Worm (Caenorhabditis elegans) whole organism, L2 larva: Measurements from ENCODE around the gene D2023.1.
A peak's percentile ranks its signal among the peaks of the same experiment; 100 is the strongest.

ENCODE experiments used
- C34F6.9 ChIP-seq: fragments of 150-350 bp; optimal IDR thresholded peaks from 2 replicates; lab custom pipeline; 2014; ENCODE audit warnings: missing biosample characterization, missing genetic modification characterization
- F13H6.1 ChIP-seq: sonication (generic microtip); optimal IDR thresholded peaks from 2 replicates; lab custom pipeline; 2016; ENCODE audit warnings: missing genetic modification characterization, missing compliant biosample characterization
- Y55F3AM.14 ChIP-seq: fragments of 200-800 bp; sonication (Bioruptor generic); optimal IDR thresholded peaks from 2 replicates; lab custom pipeline; 2018; ENCODE audit warnings: mild to moderate bottlenecking, missing genetic modification characterization, missing compliant biosample characterization
- alr-1 ChIP-seq: fragments of 150-350 bp; optimal IDR thresholded peaks from 2 replicates; lab custom pipeline; 2014; ENCODE audit warnings: missing biosample characterization, missing genetic modification characterization
- aly-2 ChIP-seq: fragments of 150-350 bp; optimal IDR thresholded peaks from 2 replicates; lab custom pipeline; 2014; ENCODE audit warnings: missing biosample characterization, missing genetic modification characterization
- ama-1 ChIP-seq: fragments of 150-350 bp; optimal IDR thresholded peaks from 2 replicates; lab custom pipeline; 2018; ENCODE audit warnings: inconsistent platforms
- blmp-1 ChIP-seq: sonication (generic microtip); optimal IDR thresholded peaks from 2 replicates; lab custom pipeline; 2017; ENCODE audit warnings: missing genetic modification characterization, mild to moderate bottlenecking, missing compliant biosample characterization, antibody characterized with exemption, moderate library complexity; ENCODE audit not compliant: insufficient read depth
- ceh-16 ChIP-seq: fragments of 150-350 bp; optimal IDR thresholded peaks from 2 replicates; lab custom pipeline; 2014; ENCODE audit warnings: missing biosample characterization, missing genetic modification characterization
- ceh-82 ChIP-seq: fragments of 150-350 bp; optimal IDR thresholded peaks from 2 replicates; lab custom pipeline; 2014; ENCODE audit warnings: missing biosample characterization, missing genetic modification characterization
- crh-2 ChIP-seq: sonication (generic microtip); optimal IDR thresholded peaks from 2 replicates; lab custom pipeline; 2017; ENCODE audit warnings: missing biosample characterization, missing genetic modification characterization
- dmd-4 ChIP-seq: sonication (generic microtip); optimal IDR thresholded peaks from 2 replicates; lab custom pipeline; 2017; ENCODE audit warnings: missing biosample characterization, missing genetic modification characterization
- egl-27 ChIP-seq: sonication (generic microtip); optimal IDR thresholded peaks from 3 replicates; lab custom pipeline; 2017; ENCODE audit warnings: missing biosample characterization, missing genetic modification reagents, missing genetic modification characterization
- elt-1 ChIP-seq: fragments of 150-350 bp; optimal IDR thresholded peaks from 2 replicates; lab custom pipeline; 2014; ENCODE audit warnings: missing biosample characterization, missing genetic modification characterization
- fos-1 ChIP-seq: fragments of 150-350 bp; optimal IDR thresholded peaks from 2 replicates; lab custom pipeline; 2014; ENCODE audit warnings: missing biosample characterization, missing genetic modification characterization
- gmeb-1 ChIP-seq: fragments of 150-350 bp; optimal IDR thresholded peaks from 2 replicates; lab custom pipeline; 2014; ENCODE audit warnings: missing biosample characterization, missing genetic modification characterization
- lin-11 ChIP-seq: fragments of 150-350 bp; sonication (generic microtip); optimal IDR thresholded peaks from 2 replicates; lab custom pipeline; 2014; ENCODE audit warnings: missing biosample characterization, missing genetic modification characterization, inconsistent platforms, mixed read lengths
- lin-39 ChIP-seq: fragments of 150-350 bp; optimal IDR thresholded peaks from 2 replicates; lab custom pipeline; 2014; ENCODE audit warnings: missing biosample characterization, missing genetic modification reagents, missing genetic modification characterization
- lsy-2 ChIP-seq, 2 experiments: fragments of 150-350 bp in 1 of 2; sonication (generic microtip) in 1 of 2; optimal IDR thresholded peaks; 2 replicates each; lab custom pipeline; 2014 to 2017; ENCODE audit warnings: missing biosample characterization in 2 of 2, missing genetic modification characterization in 2 of 2
- mab-5 ChIP-seq: fragments of 150-350 bp; optimal IDR thresholded peaks from 2 replicates; lab custom pipeline; 2014; ENCODE audit warnings: missing biosample characterization, missing genetic modification characterization
- mbf-1 ChIP-seq: sonication (generic microtip); optimal IDR thresholded peaks from 2 replicates; lab custom pipeline; 2017; ENCODE audit warnings: missing biosample characterization, missing genetic modification characterization
- mdl-1 ChIP-seq, 2 experiments: fragments of 150-350 bp in 1 of 2; sonication (generic microtip) in 1 of 2; optimal IDR thresholded peaks; 2 replicates each; lab custom pipeline; 2017; ENCODE audit warnings: missing biosample characterization in 2 of 2, missing genetic modification characterization in 2 of 2
- nhr-11 ChIP-seq: fragments of 150-350 bp; optimal IDR thresholded peaks from 2 replicates; lab custom pipeline; 2014; ENCODE audit warnings: missing biosample characterization, missing genetic modification characterization
- nhr-12 ChIP-seq: fragments of 150-350 bp; optimal IDR thresholded peaks from 2 replicates; lab custom pipeline; 2014; ENCODE audit warnings: missing biosample characterization, missing genetic modification characterization
- nhr-129 ChIP-seq: fragments of 150-350 bp; optimal IDR thresholded peaks from 2 replicates; lab custom pipeline; 2014; ENCODE audit warnings: missing biosample characterization, missing genetic modification characterization
- nhr-21 ChIP-seq: fragments of 150-350 bp; optimal IDR thresholded peaks from 2 replicates; lab custom pipeline; 2014; ENCODE audit warnings: missing biosample characterization, missing genetic modification characterization
- nhr-23 ChIP-seq: fragments of 150-350 bp; optimal IDR thresholded peaks from 2 replicates; lab custom pipeline; 2014; ENCODE audit warnings: missing biosample characterization, missing genetic modification reagents, missing genetic modification characterization
- nhr-25 ChIP-seq: fragments of 150-350 bp; sonication (generic microtip); optimal IDR thresholded peaks from 3 replicates; lab custom pipeline; 2014; ENCODE audit warnings: missing biosample characterization, missing genetic modification characterization
- nhr-6 ChIP-seq: fragments of 150-350 bp; optimal IDR thresholded peaks from 2 replicates; lab custom pipeline; 2014; ENCODE audit warnings: missing biosample characterization, missing genetic modification characterization
- nhr-77 ChIP-seq: fragments of 150-350 bp; optimal IDR thresholded peaks from 2 replicates; lab custom pipeline; 2014; ENCODE audit warnings: missing biosample characterization, missing genetic modification characterization
- peb-1 ChIP-seq: fragments of 150-350 bp; optimal IDR thresholded peaks from 2 replicates; lab custom pipeline; 2014; ENCODE audit warnings: missing biosample characterization, missing genetic modification characterization
- sem-4 ChIP-seq: fragments of 150-350 bp; optimal IDR thresholded peaks from 2 replicates; lab custom pipeline; 2014; ENCODE audit warnings: missing biosample characterization, missing genetic modification reagents, missing genetic modification characterization
- skn-1 ChIP-seq: sonication (generic microtip); optimal IDR thresholded peaks from 2 replicates; lab custom pipeline; 2017; ENCODE audit warnings: missing biosample characterization, missing genetic modification characterization
- sma-3 ChIP-seq: sonication (generic microtip); optimal IDR thresholded peaks from 2 replicates; lab custom pipeline; 2016; ENCODE audit warnings: missing genetic modification reagents, missing genetic modification characterization, missing compliant biosample characterization
- sma-9 ChIP-seq, 2 experiments: fragments of 150-350 bp in 1 of 2; sonication (generic microtip) in 1 of 2; optimal IDR thresholded peaks; 2 replicates each; lab custom pipeline; 2014 to 2016; ENCODE audit warnings: missing genetic modification characterization in 2 of 2, mild to moderate bottlenecking in 1 of 2, missing biosample characterization in 1 of 2, missing compliant biosample characterization in 1 of 2, missing genetic modification reagents in 1 of 2, moderate library complexity in 1 of 2
- snpc-4 ChIP-seq: fragments of 150-350 bp; optimal IDR thresholded peaks from 2 replicates; lab custom pipeline; 2014; ENCODE audit warnings: missing biosample characterization, missing genetic modification characterization
- unc-39 ChIP-seq: fragments of 150-350 bp; optimal IDR thresholded peaks from 2 replicates; lab custom pipeline; 2014; ENCODE audit warnings: missing biosample characterization, missing genetic modification characterization
- unc-55 ChIP-seq: fragments of 150-350 bp; sonication (generic microtip); optimal IDR thresholded peaks from 3 replicates; lab custom pipeline; 2014; ENCODE audit warnings: missing biosample characterization, missing genetic modification reagents, missing genetic modification characterization
- unc-62 ChIP-seq: fragments of 150-350 bp; optimal IDR thresholded peaks from 2 replicates; lab custom pipeline; 2014; ENCODE audit warnings: missing biosample characterization, missing genetic modification reagents, missing genetic modification characterization
- ztf-1 ChIP-seq: fragments of 200-800 bp; sonication (Bioruptor generic); conservative IDR thresholded peaks from 2 replicates; pipeline ENCODE4 v1.3.6; 2022; ENCODE audit warnings: missing genetic modification characterization, missing compliant biosample characterization
- ztf-11 ChIP-seq: sonication (generic microtip); optimal IDR thresholded peaks from 2 replicates; lab custom pipeline; 2017; ENCODE audit warnings: missing biosample characterization, missing genetic modification characterization
- ztf-4 ChIP-seq: fragments of 150-350 bp; optimal IDR thresholded peaks from 2 replicates; lab custom pipeline; 2014; ENCODE audit warnings: missing biosample characterization, missing genetic modification characterization

The D2023.1 gene

DNA sequence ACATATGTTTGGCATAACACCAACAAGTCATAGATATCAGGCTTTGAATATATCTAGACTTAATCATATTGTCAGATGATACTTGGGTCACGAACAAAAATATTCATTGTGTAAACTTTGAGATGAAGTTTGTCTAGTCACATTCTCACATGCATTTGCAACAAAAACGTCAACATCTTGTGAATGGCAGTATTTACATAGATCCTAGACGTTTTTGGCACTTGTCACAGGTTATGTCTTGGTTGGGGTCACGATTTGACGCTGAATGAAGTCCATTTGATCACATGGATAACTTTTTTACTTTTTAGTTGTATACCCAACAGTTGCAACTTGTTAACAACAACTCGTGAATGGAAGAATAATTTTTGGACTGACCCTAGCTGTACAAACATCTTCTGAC lies 9.0 kb downstream of the D2023.1 start:
- TF ChIP-seq elt-1 (tag; lab: Kevin White, UChicago) (no peak), ztf-11 (tag; lab: Kevin White, UChicago) (no peak), nhr-129 (tag; lab: Kevin White, UChicago) (peak; percentile 49)

DNA sequence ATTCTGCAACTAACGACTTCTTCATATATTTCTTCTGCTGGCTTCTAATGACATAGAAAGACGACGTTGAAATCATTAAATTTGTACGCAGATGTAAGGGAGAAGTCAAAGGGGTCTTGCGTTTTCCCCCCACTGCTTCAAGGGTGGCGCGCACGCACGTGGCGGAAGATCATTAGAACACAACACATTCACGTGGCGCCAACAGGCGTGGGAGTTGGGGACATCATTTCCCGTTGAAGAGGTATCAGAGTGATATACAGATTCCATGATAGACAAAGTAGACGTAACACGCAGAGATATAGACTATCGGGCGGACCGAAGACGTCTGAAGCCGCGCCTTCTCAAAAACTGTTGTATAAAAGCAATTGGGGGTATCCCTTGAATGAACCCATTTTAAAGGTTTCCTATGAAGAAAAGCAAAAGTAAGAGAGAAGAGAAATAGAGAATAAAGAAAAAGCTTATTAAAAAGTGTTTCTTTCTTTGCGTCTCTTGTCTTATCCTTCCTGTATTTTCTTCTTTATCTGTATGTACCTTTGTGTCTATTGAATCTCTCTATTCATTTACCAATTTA lies 10.0 kb downstream of the D2023.1 start:
- peak; percentile 83 for TF ChIP-seq F13H6.1 (tag; lab: Kevin White, UChicago)
- no peak for TF ChIP-seq mbf-1 (tag; lab: Kevin White, UChicago)
- no peak for TF ChIP-seq nhr-6 (tag; lab: Kevin White, UChicago)
- peak in 1 of 2 experiments; percentile 51 for TF ChIP-seq lsy-2 (tag; optimal IDR thresholded peaks at IDR 0.05; lab: Kevin White, UChicago)
- TF ChIP-seq elt-1 (tag; lab: Kevin White, UChicago): no peak
- no peak for TF ChIP-seq nhr-23
- TF ChIP-seq gmeb-1 (tag; lab: Kevin White, UChicago): peak; percentile 36
- TF ChIP-seq nhr-11: no peak
- TF ChIP-seq ztf-4: no peak
- TF ChIP-seq aly-2: no peak
- TF ChIP-seq unc-39 (tag; lab: Kevin White, UChicago): no peak
- peak; percentile 97 for TF ChIP-seq sma-3 (GFP tag; lab: Kevin White, UChicago)
- TF ChIP-seq ceh-16 (tag; lab: Kevin White, UChicago): no peak
- peak; percentile 99 for TF ChIP-seq sma-9 (GFP tag; optimal IDR thresholded peaks at IDR 0.05; lab: Kevin White, UChicago)
- peak; percentile 42 for TF ChIP-seq sma-9 (tag; optimal IDR thresholded peaks at IDR 0.05; lab: Kevin White, UChicago)
- TF ChIP-seq unc-55: no peak
- TF ChIP-seq nhr-77 (tag; lab: Kevin White, UChicago): no peak
- peak; percentile 98 for TF ChIP-seq nhr-21 (tag; lab: Kevin White, UChicago)
- peak; percentile 96 for TF ChIP-seq nhr-25 (tag; lab: Kevin White, UChicago)
- peak; percentile 59 for TF ChIP-seq egl-27
- TF ChIP-seq fos-1 (tag; lab: Kevin White, UChicago): no peak
- TF ChIP-seq dmd-4 (tag; lab: Kevin White, UChicago): no peak
- TF ChIP-seq blmp-1 (tag; lab: Kevin White, UChicago): peak; percentile 95
- TF ChIP-seq crh-2 (tag; lab: Kevin White, UChicago): peak; percentile 65
- TF ChIP-seq ztf-11 (tag; lab: Kevin White, UChicago): no peak
- TF ChIP-seq mdl-1 (tag; optimal IDR thresholded peaks at IDR 0.05; lab: Kevin White, UChicago): peak; percentile 92 to 93
- TF ChIP-seq lin-11 (tag; lab: Kevin White, UChicago): no peak
- TF ChIP-seq ztf-1 (GFP tag; lab: Robert Waterston, UW): no peak
- no peak for TF ChIP-seq peb-1 (tag; lab: Kevin White, UChicago)
- TF ChIP-seq C34F6.9 (tag; lab: Kevin White, UChicago): no peak
- TF ChIP-seq sem-4 (tag; lab: Kevin White, UChicago): peak; percentile 82
- TF ChIP-seq skn-1 (tag; lab: Kevin White, UChicago): no peak
- TF ChIP-seq nhr-129 (tag; lab: Kevin White, UChicago): peak; percentile 14
- TF ChIP-seq Y55F3AM.14: peak; percentile 82

DNA sequence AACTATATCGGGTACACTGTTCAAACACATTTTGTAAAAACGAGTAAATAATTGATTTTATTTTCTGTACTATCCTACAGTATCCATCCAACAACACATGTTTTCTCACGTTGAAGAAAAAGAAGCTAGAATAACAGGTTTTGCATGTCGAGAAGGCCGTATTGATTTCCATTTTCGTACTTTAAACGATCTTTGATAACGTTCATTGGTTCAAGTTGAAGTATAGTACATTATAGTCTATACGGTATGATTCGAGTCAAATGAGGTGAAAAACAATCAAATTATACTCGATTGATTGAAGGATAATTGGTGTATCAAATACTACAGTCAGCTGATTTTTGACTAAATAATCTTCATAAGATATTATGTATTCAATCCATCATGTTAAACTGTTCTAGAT lies 11.1 kb downstream of the D2023.1 start:
- TF ChIP-seq snpc-4 (no peak), aly-2 (no peak), nhr-12 (no peak), lin-39 (tag; lab: Kevin White, UChicago) (no peak), elt-1 (tag; lab: Kevin White, UChicago) (no peak), mbf-1 (tag; lab: Kevin White, UChicago) (no peak), ceh-16 (tag; lab: Kevin White, UChicago) (no peak), nhr-129 (tag; lab: Kevin White, UChicago) (no peak), C34F6.9 (tag; lab: Kevin White, UChicago) (no peak), sma-3 (GFP tag; lab: Kevin White, UChicago) (peak; percentile 9), nhr-21 (tag; lab: Kevin White, UChicago) (peak; percentile 15), fos-1 (tag; lab: Kevin White, UChicago) (no peak), peb-1 (tag; lab: Kevin White, UChicago) (no peak), ztf-1 (GFP tag; lab: Robert Waterston, UW) (no peak), ztf-11 (tag; lab: Kevin White, UChicago) (no peak), lsy-2 (tag; optimal IDR thresholded peaks at IDR 0.05; lab: Kevin White, UChicago) (peak in 1 of 2 experiments; percentile 1), blmp-1 (tag; lab: Kevin White, UChicago) (no peak), mdl-1 (tag; optimal IDR thresholded peaks at IDR 0.05; lab: Kevin White, UChicago) (no peak), crh-2 (tag; lab: Kevin White, UChicago) (no peak), mab-5 (tag; lab: Kevin White, UChicago) (no peak), skn-1 (tag; lab: Kevin White, UChicago) (no peak), nhr-11 (no peak), egl-27 (no peak), nhr-23 (no peak), ama-1 (lab: Kevin White, UChicago) (no peak), ztf-4 (no peak), gmeb-1 (tag; lab: Kevin White, UChicago) (no peak), ceh-82 (no peak), nhr-77 (tag; lab: Kevin White, UChicago) (no peak), sma-9 (GFP tag; optimal IDR thresholded peaks at IDR 0.05; lab: Kevin White, UChicago) (peak; percentile 30), sma-9 (tag; optimal IDR thresholded peaks at IDR 0.05; lab: Kevin White, UChicago) (no peak), unc-62 (GFP tag; lab: Kevin White, UChicago) (no peak), alr-1 (no peak), nhr-25 (tag; lab: Kevin White, UChicago) (peak; percentile 53)
